Worm (Caenorhabditis elegans): ENCODE measurements around the gene ZK652.8.

The ZK652.8 gene

ce11 chrIII:7814159-7815055, 29.0 kb downstream of the ZK652.8 start, which contains the start of gene egl-5:
TSS of gene egl-5 (plus strand) at chrIII:7814374.
- TF ChIP-seq nhr-23 (tag; optimal IDR thresholded peaks at IDR 0.05): peak; percentile 100
- no peak for TF ChIP-seq nhr-28 (tag; optimal IDR thresholded peaks at IDR 0.05)
- no peak for TF ChIP-seq ama-1 (optimal IDR thresholded peaks at IDR 0.05)
- TF ChIP-seq lin-15B (tag; optimal IDR thresholded peaks at IDR 0.05): no peak
- TF ChIP-seq sea-2 (GFP tag; optimal IDR thresholded peaks at IDR 0.05): no peak
- TF ChIP-seq nhr-12 (tag; optimal IDR thresholded peaks at IDR 0.05): no peak
- no peak for TF ChIP-seq lsy-12 (tag; optimal IDR thresholded peaks at IDR 0.05)
- TF ChIP-seq eor-1 (tag; optimal IDR thresholded peaks at IDR 0.05): no peak
- no peak for TF ChIP-seq nhr-67 (tag; optimal IDR thresholded peaks at IDR 0.05)
- TF ChIP-seq fkh-10 (GFP tag; optimal IDR thresholded peaks at IDR 0.05): no peak
- no peak for TF ChIP-seq unc-39 (tag; optimal IDR thresholded peaks at IDR 0.05)
- no peak for TF ChIP-seq ceh-28 (tag; optimal IDR thresholded peaks at IDR 0.05)
- no peak for TF ChIP-seq lin-39 (tag; optimal IDR thresholded peaks at IDR 0.05)
- no peak for TF ChIP-seq ceh-16 (tag; optimal IDR thresholded peaks at IDR 0.05)
- TF ChIP-seq nhr-43 (tag; optimal IDR thresholded peaks at IDR 0.05; ENCODE audit: poor library complexity, severe bottlenecking): no peak
- no peak for TF ChIP-seq ztf-4 (tag; optimal IDR thresholded peaks at IDR 0.05)
- peak; percentile 79 for TF ChIP-seq nfya-1 (tag; optimal IDR thresholded peaks at IDR 0.05; ENCODE audit: insufficient read depth)
- TF ChIP-seq fkh-2 (tag; optimal IDR thresholded peaks at IDR 0.05): no peak
- no peak for TF ChIP-seq unc-62 (GFP tag; optimal IDR thresholded peaks at IDR 0.05)
- TF ChIP-seq nhr-11 (tag; optimal IDR thresholded peaks at IDR 0.05): no peak
- TF ChIP-seq nhr-25 (tag; optimal IDR thresholded peaks at IDR 0.05): no peak
- TF ChIP-seq egl-5 (tag; optimal IDR thresholded peaks at IDR 0.05): peak; percentile 99
- peak; percentile 100 for TF ChIP-seq skn-1 (tag; optimal IDR thresholded peaks at IDR 0.05)
- no peak for TF ChIP-seq hmg-11 (tag; optimal IDR thresholded peaks at IDR 0.05)
- TF ChIP-seq ztf-11 (tag; optimal IDR thresholded peaks at IDR 0.05): no peak
- no peak for TF ChIP-seq ceh-82 (tag; optimal IDR thresholded peaks at IDR 0.05)
- TF ChIP-seq nhr-237 (tag; optimal IDR thresholded peaks at IDR 0.05): no peak
- TF ChIP-seq tbx-2 (tag; optimal IDR thresholded peaks at IDR 0.05): no peak
- no peak for TF ChIP-seq nhr-76 (tag; optimal IDR thresholded peaks at IDR 0.05)
- no peak for TF ChIP-seq aly-2 (tag; optimal IDR thresholded peaks at IDR 0.05)

ce11 chrIII:7812208-7812880, 31.1 kb downstream of the ZK652.8 start:
- TF ChIP-seq egl-5 (tag; optimal IDR thresholded peaks at IDR 0.05) (peak; percentile 100), nfya-1 (tag; optimal IDR thresholded peaks at IDR 0.05; ENCODE audit: insufficient read depth) (peak; percentile 96), nhr-28 (tag; optimal IDR thresholded peaks at IDR 0.05) (no peak)

- TF ChIP-seq egl-5 (tag; optimal IDR thresholded peaks at IDR 0.05) (peak; percentile 98), nfya-1 (tag; optimal IDR thresholded peaks at IDR 0.05; ENCODE audit: insufficient read depth) (peak; percentile 11), lin-15B (tag; optimal IDR thresholded peaks at IDR 0.05) (no peak), nhr-43 (tag; optimal IDR thresholded peaks at IDR 0.05; ENCODE audit: poor library complexity, severe bottlenecking) (no peak), pqm-1 (tag; optimal IDR thresholded peaks at IDR 0.05) (no peak)
Measured at ce11 chrIII:7809033-7809432, 34.4 kb downstream of the ZK652.8 start.

- peak; percentile 100 for TF ChIP-seq egl-5 (tag; optimal IDR thresholded peaks at IDR 0.05)
- TF ChIP-seq daf-12 (tag; optimal IDR thresholded peaks at IDR 0.05): no peak
- TF ChIP-seq lsy-12 (tag; optimal IDR thresholded peaks at IDR 0.05): no peak
- TF ChIP-seq nhr-43 (tag; optimal IDR thresholded peaks at IDR 0.05; ENCODE audit: poor library complexity, severe bottlenecking): no peak
- no peak for TF ChIP-seq nhr-11 (tag; optimal IDR thresholded peaks at IDR 0.05)
- no peak for TF ChIP-seq pqm-1 (tag; optimal IDR thresholded peaks at IDR 0.05)
Measured at ce11 chrIII:7806947-7807346, 36.5 kb downstream of the ZK652.8 start.

- TF ChIP-seq nfya-1 (tag; optimal IDR thresholded peaks at IDR 0.05; ENCODE audit: insufficient read depth): no peak
- no peak for TF ChIP-seq lin-39 (tag; optimal IDR thresholded peaks at IDR 0.05)
- TF ChIP-seq egl-5 (tag; optimal IDR thresholded peaks at IDR 0.05): peak; percentile 98
Measured at ce11 chrIII:7805253-7805652, 38.2 kb downstream of the ZK652.8 start.

Measured in whole organism, L3 larva.